Fruit fly (Drosophila melanogaster): Measurements from ENCODE around the gene zfh1.

zfh1 gene

DNA sequence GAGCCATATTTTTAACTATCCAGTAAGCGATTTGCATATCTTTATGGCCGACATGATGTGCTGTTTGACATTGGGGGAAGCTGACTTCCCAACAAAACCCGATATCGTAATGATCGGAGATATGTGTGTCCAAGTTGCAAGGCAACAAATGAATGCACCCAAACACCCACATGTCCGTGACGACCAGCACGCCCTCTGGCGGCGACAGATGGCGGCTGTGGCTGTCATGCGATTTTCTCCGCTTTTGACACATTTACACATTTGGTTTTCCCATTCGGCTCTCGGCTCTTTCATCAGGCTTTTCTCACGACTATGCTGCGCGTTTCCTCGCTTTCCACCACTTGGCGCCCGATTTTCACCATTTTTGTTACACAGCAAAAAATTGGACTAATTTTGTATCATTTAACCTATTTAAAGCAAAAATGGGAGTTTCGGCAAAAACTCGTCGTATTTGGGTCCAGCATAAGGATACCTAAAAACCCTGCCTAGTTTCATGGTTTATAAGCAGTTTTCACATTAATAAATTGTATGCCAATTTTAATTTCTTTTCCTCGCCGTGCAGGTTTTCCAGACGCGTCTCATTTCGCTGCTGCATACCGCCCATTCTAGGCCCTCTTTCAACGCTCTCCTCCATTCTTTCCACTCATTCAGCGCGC lies 49.0 kb downstream of the zfh1 start (continued):
- TF ChIP-seq sug (tag; optimal IDR thresholded peaks at IDR 0.05) = no peak
- no peak for TF ChIP-seq CG12219 (GFP tag; optimal IDR thresholded peaks at IDR 0.05)
- TF ChIP-seq D19B (GFP tag; optimal IDR thresholded peaks at IDR 0.05) = no peak
- TF ChIP-seq row (GFP tag; IDR thresholded peaks at IDR 0.05) = peak; percentile 67
- TF ChIP-seq fd102C (GFP tag; optimal IDR thresholded peaks at IDR 0.05) = no peak
- TF ChIP-seq CG3726 (GFP tag; IDR thresholded peaks at IDR 0.05) = 0 out of 3 replicates have a peak, but pooled peaks have one; percentile 34
- TF ChIP-seq CG15269 (tag; optimal IDR thresholded peaks at IDR 0.05) = peak; percentile 20
- peak; percentile 3 for TF ChIP-seq CG1792 (GFP tag; optimal IDR thresholded peaks at IDR 0.05)
- TF ChIP-seq CG11696 (GFP tag; IDR thresholded peaks at IDR 0.05) = 0 out of 2 replicates have a peak, but pooled peaks have one; percentile 15
- no peak for TF ChIP-seq ftz-f1 (GFP tag; optimal IDR thresholded peaks at IDR 0.05)
- peak; percentile 30 for TF ChIP-seq Atf3 (GFP tag; optimal IDR thresholded peaks at IDR 0.05)
- TF ChIP-seq pfk (GFP tag; optimal IDR thresholded peaks at IDR 0.05) = no peak
- TF ChIP-seq CG10959 (GFP tag; IDR thresholded peaks at IDR 0.05) = no peak
- TF ChIP-seq Atf6 (GFP tag; IDR thresholded peaks at IDR 0.05) = peak; percentile 58
- peak; percentile 6 for TF ChIP-seq repo (GFP tag; optimal IDR thresholded peaks at IDR 0.05)
- TF ChIP-seq CG15601 (tag; optimal IDR thresholded peaks at IDR 0.05) = peak; percentile 3
- no peak for TF ChIP-seq Mrtf (GFP tag; IDR thresholded peaks at IDR 0.05)
- TF ChIP-seq org-1 (GFP tag; optimal IDR thresholded peaks at IDR 0.05) = peak; percentile 28
- TF ChIP-seq so (GFP tag; IDR thresholded peaks at IDR 0.05) = 0 out of 3 replicates have a peak, but pooled peaks have one; percentile 34
- TF ChIP-seq CG14014 (GFP tag; IDR thresholded peaks at IDR 0.05) = 0 out of 2 replicates have a peak, but pooled peaks have one; percentile 36
- peak; percentile 23 for TF ChIP-seq tx (GFP tag; optimal IDR thresholded peaks at IDR 0.05)
- no peak for TF ChIP-seq fd3F (GFP tag; optimal IDR thresholded peaks at IDR 0.05)
- TF ChIP-seq CG1024 (GFP tag; IDR thresholded peaks at IDR 0.05) = no peak
- 0 out of 3 replicates have a peak, but pooled peaks have one; percentile 47 for TF ChIP-seq H15 (GFP tag; IDR thresholded peaks at IDR 0.05)
- peak; percentile 21; the same call in 1 of the 3 replicates for TF ChIP-seq zfh1 (GFP tag; IDR thresholded peaks at IDR 0.05)
- no peak for TF ChIP-seq NK7.1 (GFP tag; optimal IDR thresholded peaks at IDR 0.05)
- TF ChIP-seq Hr51 (GFP tag; optimal IDR thresholded peaks at IDR 0.05) = peak in 1 of 2 experiments; percentile 26
- TF ChIP-seq jing (GFP tag; optimal IDR thresholded peaks at IDR 0.05) = no peak
- peak; percentile 30 for TF ChIP-seq ewg (GFP tag; optimal IDR thresholded peaks at IDR 0.05)
- no peak for TF ChIP-seq caup (GFP tag; optimal IDR thresholded peaks at IDR 0.05; ENCODE audit: severe bottlenecking)
- peak in 1 of 2 experiments; percentile 49 for TF ChIP-seq chif (GFP tag; optimal IDR thresholded peaks at IDR 0.05)
- TF ChIP-seq crol (GFP tag; IDR thresholded peaks at IDR 0.05) = no peak
- TF ChIP-seq slbo (GFP tag; IDR thresholded peaks at IDR 0.05) = peak; percentile 42
- peak; percentile 11; the same call in 1 of the 2 replicates for TF ChIP-seq CG31441 (GFP tag; IDR thresholded peaks at IDR 0.05)
- peak; percentile 17 for TF ChIP-seq dmrt99B (tag; optimal IDR thresholded peaks at IDR 0.05)
- TF ChIP-seq CG2116 (GFP tag; optimal IDR thresholded peaks at IDR 0.05) = no peak
- TF ChIP-seq vnd (GFP tag; IDR thresholded peaks at IDR 0.05; ENCODE audit: partially characterized antibody) = no peak
- TF ChIP-seq Hsf (GFP tag; optimal IDR thresholded peaks at IDR 0.05) = peak; percentile 17
- peak; percentile 3 to 14 for TF ChIP-seq dpn (GFP tag; optimal IDR thresholded peaks at IDR 0.05)
- TF ChIP-seq Med (GFP tag) = peak; percentile 85
- TF ChIP-seq CG18262 (tag; optimal IDR thresholded peaks at IDR 0.05) = peak; percentile 22
- TF ChIP-seq peb (GFP tag; IDR thresholded peaks at IDR 0.05) = 0 out of 2 replicates have a peak, but pooled peaks have one; percentile 9
- TF ChIP-seq CG11398 (GFP tag; optimal IDR thresholded peaks at IDR 0.05) = peak; percentile 15
- TF ChIP-seq CG9932 (GFP tag; IDR thresholded peaks at IDR 0.05) = 0 out of 2 replicates have a peak, but pooled peaks have one; percentile 14
- peak; percentile 37; the same call in 1 of the 2 replicates for TF ChIP-seq vvl (GFP tag; IDR thresholded peaks at IDR 0.05)
- no peak for TF ChIP-seq CG4424 (GFP tag; optimal IDR thresholded peaks at IDR 0.05)
- TF ChIP-seq CG11695 (GFP tag; IDR thresholded peaks at IDR 0.05) = 0 out of 3 replicates have a peak, but pooled peaks have one; percentile 13
- TF ChIP-seq lab (GFP tag; optimal IDR thresholded peaks at IDR 0.05) = peak; percentile 48
- TF ChIP-seq CG7372 (GFP tag; IDR thresholded peaks at IDR 0.05) = no peak
